Worm (Caenorhabditis elegans) whole organism, late embryonic: Measurements from ENCODE around the gene col-123.

Experiments
- C38D4.7 ChIP-seq: fragments of 200-800 bp; sonication (Bioruptor generic); optimal IDR thresholded peaks from 2 replicates; lab custom pipeline; 2018; ENCODE audit warnings: mild to moderate bottlenecking, missing genetic modification characterization, moderate library complexity, missing compliant biosample characterization
- ama-1 ChIP-seq: fragments of 150-350 bp; optimal IDR thresholded peaks from 2 replicates; lab custom pipeline; 2014
- ceh-14 ChIP-seq: sonication (generic microtip); optimal IDR thresholded peaks from 2 replicates; lab custom pipeline; 2016; ENCODE audit warnings: missing genotype, missing genetic modification characterization, missing compliant biosample characterization
- ceh-18 ChIP-seq: sonication (generic microtip); optimal IDR thresholded peaks from 2 replicates; lab custom pipeline; 2016; ENCODE audit warnings: missing genetic modification characterization, missing compliant biosample characterization
- ets-4 ChIP-seq: sonication (generic microtip); optimal IDR thresholded peaks from 2 replicates; lab custom pipeline; 2016; ENCODE audit warnings: missing genetic modification characterization, missing compliant biosample characterization
- odd-2 ChIP-seq: sonication (generic microtip); optimal IDR thresholded peaks from 2 replicates; lab custom pipeline; 2017; ENCODE audit warnings: antibody characterized with exemption, mild to moderate bottlenecking, missing genetic modification characterization, missing compliant biosample characterization
- rnt-1 ChIP-seq: sonication (generic microtip); optimal IDR thresholded peaks from 2 replicates; lab custom pipeline; 2016; ENCODE audit warnings: missing genetic modification characterization, missing compliant biosample characterization
- tbx-2 ChIP-seq: sonication (generic microtip); optimal IDR thresholded peaks from 2 replicates; lab custom pipeline; 2016; ENCODE audit warnings: missing genetic modification characterization, missing compliant biosample characterization

DNA sequence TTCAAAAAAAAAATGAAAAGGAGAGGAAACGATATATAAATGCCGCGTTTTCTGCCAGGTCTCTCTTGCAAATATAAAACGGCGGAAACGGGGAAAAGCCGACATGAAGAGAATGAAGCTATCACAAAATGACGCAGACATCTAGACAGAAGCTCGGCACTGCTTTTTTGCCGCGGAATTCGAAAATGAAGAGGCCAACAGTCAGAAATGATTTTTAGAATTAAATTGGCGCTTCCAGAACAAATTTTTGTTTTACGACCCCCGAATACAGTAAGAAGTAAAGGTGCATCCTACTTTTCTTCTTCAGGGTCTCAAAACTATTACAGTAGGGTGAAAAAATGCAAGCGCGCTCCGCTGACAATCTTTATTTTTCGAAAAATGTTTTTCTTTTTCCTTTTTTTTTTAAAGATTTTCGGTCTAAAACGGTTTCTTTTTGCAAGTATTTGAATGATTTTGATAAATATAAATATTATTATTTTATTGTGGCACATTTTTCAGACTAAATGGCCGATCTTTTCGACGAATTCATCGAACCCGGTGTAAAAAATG lies 3.5 kb downstream of the col-123 start, which contains the start of gene mtr-4:
- no peak for TF ChIP-seq ets-4 (tag; lab: Kevin White, UChicago)
- no peak for TF ChIP-seq ceh-18 (tag; lab: Kevin White, UChicago)
- TF ChIP-seq tbx-2 (tag; lab: Kevin White, UChicago) = no peak
- no peak for TF ChIP-seq odd-2 (tag; lab: Kevin White, UChicago)
- no peak for TF ChIP-seq ama-1 (lab: Kevin White, UChicago)
- no peak for TF ChIP-seq rnt-1
- TF ChIP-seq ceh-14 (tag; lab: Kevin White, UChicago) = no peak
- no peak for TF ChIP-seq C38D4.7 (GFP tag; lab: Kevin White, UChicago)
